Worm (Caenorhabditis elegans) whole organism, early embryonic: ENCODE measurements around the gene btb-7.

Source experiments
- ama-1 ChIP-seq: fragments of 150-350 bp; optimal IDR thresholded peaks from 2 replicates; lab custom pipeline; 2014
- ceh-36 ChIP-seq: sonication (generic microtip); optimal IDR thresholded peaks from 2 replicates; lab custom pipeline; 2016; ENCODE audit warnings: missing genetic modification characterization, inconsistent platforms, missing compliant biosample characterization
- pes-1 ChIP-seq: fragments of 200-800 bp; sonication (Bioruptor generic); IDR thresholded peaks from 2 replicates; pipeline ENCODE4 v1.3.6; 2022; ENCODE audit warnings: missing genetic modification reagents, missing genetic modification characterization, missing compliant biosample characterization
- tbx-11 ChIP-seq: fragments of 200-800 bp; sonication (Bioruptor generic); IDR thresholded peaks from 2 replicates; pipeline ENCODE4 v1.3.6; 2022; ENCODE audit warnings: missing genetic modification characterization, missing compliant biosample characterization

ce11 chrII:1744183-1744582, 31.1 kb downstream of the btb-7 start, which contains the start of gene clec-19:
- TF ChIP-seq pes-1 (GFP tag; lab: Robert Waterston, UW) = no peak
- TF ChIP-seq ama-1 = no peak
- no peak for TF ChIP-seq tbx-11 (GFP tag; lab: Robert Waterston, UW)
- TF ChIP-seq ceh-36 (tag; lab: Kevin White, UChicago) = no peak
